Fruit fly (Drosophila melanogaster) whole organism, embryonic: Measurements from ENCODE around the gene Duox.

Source experiments
- Asciz ChIP-seq: fragments of 200-800 bp; sonication (Bioruptor generic); optimal IDR thresholded peaks from 2 replicates; lab custom pipeline; 2017; ENCODE audit warnings: missing biosample characterization, mild to moderate bottlenecking, missing genetic modification characterization, missing genetic modification reagents
- BtbVII ChIP-seq: fragments of 200-800 bp; sonication (Bioruptor generic); optimal IDR thresholded peaks from 3 replicates; lab custom pipeline; 2017; ENCODE audit warnings: missing biosample characterization, mild to moderate bottlenecking, missing genetic modification characterization
- CG10462 ChIP-seq: fragments of 200-800 bp; sonication (Bioruptor generic); optimal IDR thresholded peaks from 2 replicates; lab custom pipeline; 2016; ENCODE audit warnings: missing biosample characterization, missing genetic modification characterization
- CG10565 ChIP-seq: fragments of 200-800 bp; sonication (Bioruptor generic); optimal IDR thresholded peaks from 3 replicates; lab custom pipeline; 2016; ENCODE audit warnings: missing biosample characterization, mild to moderate bottlenecking, missing genetic modification characterization
- CG13296 ChIP-seq: fragments of 200-800 bp; sonication (Bioruptor generic); optimal IDR thresholded peaks from 3 replicates; lab custom pipeline; 2018; ENCODE audit warnings: missing biosample characterization, mild to moderate bottlenecking, missing genetic modification characterization
- CG13775 ChIP-seq: fragments of 200-800 bp; sonication (Bioruptor generic); optimal IDR thresholded peaks from 3 replicates; lab custom pipeline; 2017; ENCODE audit warnings: missing biosample characterization, mild to moderate bottlenecking, missing genetic modification characterization
- CG13894 ChIP-seq: fragments of 200-800 bp; sonication (Bioruptor generic); optimal IDR thresholded peaks from 3 replicates; lab custom pipeline; 2018; ENCODE audit warnings: missing biosample characterization, mild to moderate bottlenecking, missing genetic modification characterization, moderate library complexity
- CG14710 ChIP-seq: fragments of 200-800 bp; sonication (Bioruptor generic); optimal IDR thresholded peaks from 3 replicates; lab custom pipeline; 2019; ENCODE audit warnings: missing biosample characterization, mild to moderate bottlenecking, missing genetic modification characterization, moderate library complexity
- CG1602 ChIP-seq: fragments of 200-800 bp; sonication (Bioruptor generic); optimal IDR thresholded peaks from 3 replicates; lab custom pipeline; 2016; ENCODE audit warnings: missing biosample characterization, missing genetic modification characterization
- CG16815 ChIP-seq: fragments of 200-800 bp; sonication (Bioruptor generic); optimal IDR thresholded peaks from 3 replicates; lab custom pipeline; 2017; ENCODE audit warnings: missing biosample characterization, mild to moderate bottlenecking, missing genetic modification characterization
- CG17385 ChIP-seq: fragments of 200-800 bp; sonication (Bioruptor generic); optimal IDR thresholded peaks from 3 replicates; lab custom pipeline; 2018; ENCODE audit warnings: missing biosample characterization, mild to moderate bottlenecking, missing genetic modification characterization
- CG2120 ChIP-seq: fragments of 200-800 bp; sonication (Bioruptor generic); optimal IDR thresholded peaks from 3 replicates; lab custom pipeline; 2016; ENCODE audit warnings: missing biosample characterization, missing genetic modification characterization
- CG2129 ChIP-seq: fragments of 200-800 bp; sonication (Bioruptor generic); IDR thresholded peaks from 2 replicates; pipeline ENCODE4 v1.3.6; 2022; ENCODE audit warnings: missing biosample characterization, missing genetic modification characterization; ENCODE audit not compliant: partially characterized antibody
- CG2875 ChIP-seq: fragments of 200-800 bp; sonication (Bioruptor generic); optimal IDR thresholded peaks from 2 replicates; lab custom pipeline; 2017; ENCODE audit warnings: missing biosample characterization, mild to moderate bottlenecking, missing genetic modification characterization, missing genetic modification reagents
- CG30431 ChIP-seq: fragments of 200-800 bp; sonication (Bioruptor generic); optimal IDR thresholded peaks from 2 replicates; lab custom pipeline; 2017; ENCODE audit warnings: missing biosample characterization, missing genetic modification characterization
- CG32767 ChIP-seq: fragments of 200-800 bp; sonication (Bioruptor generic); IDR thresholded peaks from 2 replicates; pipeline ENCODE4 v1.3.6; 2022; ENCODE audit warnings: missing biosample characterization, missing genetic modification characterization
- CG34224 ChIP-seq: fragments of 200-800 bp; sonication (Bioruptor generic); IDR thresholded peaks from 3 replicates; pipeline ENCODE4 v1.3.6; 2022; ENCODE audit warnings: missing biosample characterization, missing genetic modification characterization; ENCODE audit not compliant: partially characterized antibody
- CG4424 ChIP-seq: fragments of 200-800 bp; sonication (Bioruptor generic); optimal IDR thresholded peaks from 3 replicates; lab custom pipeline; 2016; ENCODE audit warnings: missing biosample characterization, missing genetic modification characterization
- CG4617 ChIP-seq: fragments of 200-800 bp; sonication (Bioruptor generic); optimal IDR thresholded peaks from 3 replicates; lab custom pipeline; 2016; ENCODE audit warnings: missing biosample characterization, missing genetic modification characterization, borderline replicate concordance
- CG6813 ChIP-seq: fragments of 200-800 bp; sonication (Bioruptor generic); optimal IDR thresholded peaks from 2 replicates; lab custom pipeline; 2017; ENCODE audit warnings: missing biosample characterization, missing genetic modification characterization, mild to moderate bottlenecking, moderate library complexity, missing genetic modification reagents
- CG7928 ChIP-seq: fragments of 200-800 bp; sonication (Bioruptor generic); optimal IDR thresholded peaks from 2 replicates; lab custom pipeline; 2017; ENCODE audit warnings: missing biosample characterization, mild to moderate bottlenecking, missing genetic modification characterization
- CG8765 ChIP-seq: fragments of 200-800 bp; sonication (Bioruptor generic); IDR thresholded peaks from 2 replicates; pipeline ENCODE4 v1.3.6; 2022; ENCODE audit warnings: missing biosample characterization, missing genetic modification characterization
- D ChIP-seq, 2 experiments: fragments of 200-800 bp in 1 of 2; fragments of >200 bp in 1 of 2; sonication (Bioruptor generic) in 1 of 2; optimal IDR thresholded peaks; 2 replicates in 1 of 2; 3 replicates in 1 of 2; lab custom pipeline; 2017; ENCODE audit warnings: mild to moderate bottlenecking in 1 of 2, missing biosample characterization in 1 of 2, missing genetic modification characterization in 1 of 2, missing genetic modification reagents in 1 of 2
- Deaf1 ChIP-seq: fragments of 200-800 bp; optimal IDR thresholded peaks from 3 replicates; lab custom pipeline; 2019; ENCODE audit warnings: missing biosample characterization, mild to moderate bottlenecking, missing genetic modification characterization, moderate library complexity
- Doc3 ChIP-seq: fragments of 200-800 bp; sonication (Bioruptor generic); IDR thresholded peaks from 3 replicates; pipeline ENCODE4 v1.3.6; 2022; ENCODE audit warnings: missing biosample characterization, missing genetic modification characterization; ENCODE audit not compliant: partially characterized antibody
- Hmr ChIP-seq: fragments of 200-800 bp; sonication (Bioruptor generic); optimal IDR thresholded peaks from 3 replicates; lab custom pipeline; 2017; ENCODE audit warnings: mild to moderate bottlenecking, missing biosample characterization, missing genetic modification reagents, missing genetic modification characterization
- Poxn ChIP-seq: fragments of 200-800 bp; sonication (Bioruptor generic); IDR thresholded peaks from 2 replicates; pipeline ENCODE4 v1.3.6; 2022; ENCODE audit warnings: missing biosample characterization, missing genetic modification characterization
- Side ChIP-seq: fragments of 200-800 bp; sonication (Bioruptor generic); optimal IDR thresholded peaks from 2 replicates; lab custom pipeline; 2016; ENCODE audit warnings: missing biosample characterization, missing genetic modification characterization
- ap ChIP-seq: fragments of 200-800 bp; sonication (Bioruptor generic); IDR thresholded peaks from 2 replicates; pipeline ENCODE4 v1.3.6; 2022; ENCODE audit warnings: missing biosample characterization, missing genetic modification characterization
- ase ChIP-seq: fragments of 200-800 bp; sonication (Bioruptor generic); IDR thresholded peaks from 3 replicates; pipeline ENCODE4 v1.3.6; 2022; ENCODE audit warnings: missing biosample characterization, missing genetic modification characterization
- bcd ChIP-seq: fragments of 200-800 bp; sonication (Bioruptor generic); optimal IDR thresholded peaks from 2 replicates; lab custom pipeline; 2017; ENCODE audit warnings: missing biosample characterization, mild to moderate bottlenecking, missing genetic modification characterization
- bsh ChIP-seq, 2 experiments: fragments of 200-800 bp; sonication (Bioruptor generic); optimal IDR thresholded peaks; 2 replicates each; lab custom pipeline; 2017 to 2018; ENCODE audit warnings: mild to moderate bottlenecking in 2 of 2, missing biosample characterization in 2 of 2, missing genetic modification characterization in 2 of 2, moderate library complexity in 1 of 2
- chinmo ChIP-seq: fragments of 200-800 bp; sonication (Bioruptor generic); IDR thresholded peaks from 4 replicates; pipeline ENCODE4 v1.3.6; 2022; ENCODE audit warnings: missing biosample characterization, missing genetic modification characterization; ENCODE audit not compliant: partially characterized antibody
- ci ChIP-seq: fragments of 200-800 bp; sonication (Bioruptor generic); IDR thresholded peaks from 3 replicates; pipeline ENCODE4 v1.3.6; 2022; ENCODE audit warnings: missing biosample characterization, missing genetic modification characterization
- dmrt11E ChIP-seq: fragments of 200-800 bp; sonication (Bioruptor generic); optimal IDR thresholded peaks from 3 replicates; lab custom pipeline; 2018; ENCODE audit warnings: missing biosample characterization, mild to moderate bottlenecking, missing genetic modification characterization, moderate library complexity
- ems ChIP-seq: fragments of 200-800 bp; sonication (Bioruptor generic); optimal IDR thresholded peaks from 3 replicates; lab custom pipeline; 2016; ENCODE audit warnings: missing biosample characterization, missing genetic modification characterization
- grn ChIP-seq: fragments of 200-800 bp; sonication (Bioruptor generic); optimal IDR thresholded peaks from 3 replicates; lab custom pipeline; 2017; ENCODE audit warnings: missing biosample characterization, missing genetic modification characterization
- pum ChIP-seq: fragments of 200-800 bp; sonication (Bioruptor generic); optimal IDR thresholded peaks from 2 replicates; lab custom pipeline; 2016; ENCODE audit warnings: missing biosample characterization, missing genetic modification characterization
- repo ChIP-seq: fragments of 200-800 bp; sonication (Bioruptor generic); optimal IDR thresholded peaks from 2 replicates; lab custom pipeline; 2016; ENCODE audit warnings: missing biosample characterization, missing genetic modification characterization
- sd ChIP-seq: fragments of 200-800 bp; sonication (Bioruptor generic); optimal IDR thresholded peaks from 3 replicates; lab custom pipeline; 2018; ENCODE audit warnings: missing biosample characterization, mild to moderate bottlenecking, missing genetic modification characterization, moderate library complexity
- sisA ChIP-seq: fragments of 200-800 bp; sonication (Bioruptor generic); IDR thresholded peaks from 2 replicates; pipeline ENCODE4 v1.3.6; 2022; ENCODE audit warnings: missing biosample characterization, missing genetic modification characterization
- slp2 ChIP-seq: fragments of 200-800 bp; sonication (Bioruptor generic); optimal IDR thresholded peaks from 2 replicates; lab custom pipeline; 2016; ENCODE audit warnings: missing biosample characterization, missing genetic modification characterization
- twi ChIP-seq: fragments of 200-800 bp; optimal IDR thresholded peaks from 2 replicates; lab custom pipeline; 2019; ENCODE audit warnings: missing biosample characterization, mild to moderate bottlenecking, missing genetic modification characterization, moderate library complexity
- unc-4 ChIP-seq: fragments of 200-800 bp; sonication (Bioruptor generic); IDR thresholded peaks from 2 replicates; pipeline ENCODE4 v1.3.6; 2022; ENCODE audit warnings: missing biosample characterization, missing genetic modification characterization; ENCODE audit not compliant: partially characterized antibody
- usp ChIP-seq: fragments of >200 bp; optimal IDR thresholded peaks from 2 replicates; lab custom pipeline; 2017; ENCODE audit warnings: missing biosample characterization, missing genetic modification characterization
- zen ChIP-seq: fragments of 200-800 bp; sonication (Bioruptor generic); optimal IDR thresholded peaks from 3 replicates; lab custom pipeline; 2018; ENCODE audit warnings: missing biosample characterization, mild to moderate bottlenecking, missing genetic modification characterization, moderate library complexity

Gene Duox

DNA sequence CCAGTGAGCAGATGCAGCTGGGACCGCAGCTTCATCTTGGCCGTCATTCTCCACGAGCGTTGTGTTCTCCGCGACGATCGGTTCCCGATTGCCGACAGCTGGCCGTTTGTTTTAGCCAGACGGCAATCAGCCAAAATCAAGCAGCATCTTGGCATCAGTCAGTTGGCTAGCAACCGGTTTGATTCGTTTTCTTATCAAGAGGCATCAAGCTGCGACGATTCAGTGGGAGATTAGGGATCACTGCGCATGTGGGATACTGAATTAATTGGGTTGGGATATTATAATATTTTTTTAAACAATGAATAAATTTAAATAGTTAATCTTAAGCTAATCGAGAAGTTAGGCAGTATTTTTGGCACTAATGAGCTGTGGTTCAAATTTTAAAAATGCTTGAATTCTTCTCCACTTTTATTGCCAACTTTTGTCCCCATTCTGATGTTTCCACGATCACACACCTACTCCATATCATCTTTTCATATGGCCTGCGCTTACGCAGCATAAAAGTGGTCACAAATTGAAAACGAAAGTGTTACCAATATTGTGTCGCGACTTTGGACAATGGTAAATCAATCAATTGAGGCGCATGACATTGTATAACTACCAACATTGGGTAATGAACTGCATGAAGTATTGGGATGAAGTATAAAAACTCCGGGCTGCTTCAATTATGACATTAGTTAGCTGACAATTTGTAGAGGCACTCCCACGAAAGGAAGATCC is 7.9 kb upstream of the Duox start, which contains the start of the genes CG3119 and Cpr23B (continued):
- TF ChIP-seq bsh (GFP tag; optimal IDR thresholded peaks at IDR 0.05; lab: Kevin White, UChicago) (no peak), CG32767 (GFP tag; lab: Robert Waterston, UW) (no peak), CG7928 (GFP tag; lab: Kevin White, UChicago) (no peak), CG10462 (no peak), Side (GFP tag; lab: Kevin White, UChicago) (no peak), CG13894 (tag; lab: Kevin White, UChicago) (peak; percentile 12), usp (GFP tag; lab: Kevin White, UChicago) (no peak), CG17385 (GFP tag; lab: Kevin White, UChicago) (no peak), zen (tag; lab: Kevin White, UChicago) (no peak), CG2875 (GFP tag; lab: Kevin White, UChicago) (no peak), CG13775 (GFP tag; lab: Kevin White, UChicago) (no peak), D (optimal IDR thresholded peaks at IDR 0.05; lab: Kevin White, UChicago) (no peak), D (GFP tag; optimal IDR thresholded peaks at IDR 0.05; lab: Kevin White, UChicago) (no peak), Deaf1 (tag; lab: Kevin White, UChicago) (peak; percentile 44), CG1602 (GFP tag; lab: Kevin White, UChicago) (no peak), CG2129 (GFP tag; lab: Robert Waterston, UW) (no peak), CG34224 (GFP tag; lab: Robert Waterston, UW) (no peak), sisA (GFP tag; lab: Robert Waterston, UW) (no peak), sd (tag; lab: Kevin White, UChicago) (no peak), grn (GFP tag; lab: Kevin White, UChicago) (peak; percentile 85), CG2120 (GFP tag; lab: Kevin White, UChicago) (no peak), Hmr (GFP tag; lab: Kevin White, UChicago) (no peak)

- TF ChIP-seq CG14710 (tag; lab: Kevin White, UChicago) = peak; percentile 94
- TF ChIP-seq ase (GFP tag; lab: Robert Waterston, UW) = peak; percentile 64; the same call in 1 of the 3 replicates
- peak; percentile 94 for TF ChIP-seq dmrt11E (tag; lab: Kevin White, UChicago)
- TF ChIP-seq CG30431 = peak; percentile 77
- peak; percentile 65 for TF ChIP-seq CG10462
- TF ChIP-seq CG8765 (GFP tag; lab: Robert Waterston, UW) = 0 out of 2 replicates have a peak, but pooled peaks have one; percentile 10
- peak; percentile 86 for TF ChIP-seq CG6813 (GFP tag; lab: Kevin White, UChicago)
- peak; percentile 29 for TF ChIP-seq slp2 (GFP tag; lab: Kevin White, UChicago)
- TF ChIP-seq Doc3 (GFP tag; lab: Robert Waterston, UW) = no peak
- peak; percentile 86 for TF ChIP-seq twi (tag; lab: Kevin White, UChicago)
- no peak for TF ChIP-seq unc-4 (GFP tag; lab: Robert Waterston, UW)
- TF ChIP-seq ap (GFP tag; lab: Robert Waterston, UW) = peak; percentile 51; the same call in 1 of the 2 replicates
- TF ChIP-seq BtbVII = peak; percentile 88
- peak; percentile 90 for TF ChIP-seq bcd (GFP tag; lab: Kevin White, UChicago)
- TF ChIP-seq repo (GFP tag; lab: Kevin White, UChicago) = peak; percentile 22
- TF ChIP-seq CG4617 (GFP tag; lab: Kevin White, UChicago) = peak; percentile 25
- peak; percentile 39 for TF ChIP-seq CG10565 (GFP tag; lab: Kevin White, UChicago)
- peak; percentile 60 for TF ChIP-seq pum (GFP tag; lab: Kevin White, UChicago)
- no peak for TF ChIP-seq chinmo (GFP tag; lab: Robert Waterston, UW)
- peak; percentile 91 for TF ChIP-seq CG4424 (GFP tag; lab: Kevin White, UChicago)
- TF ChIP-seq ems (GFP tag; lab: Kevin White, UChicago) = peak; percentile 77
- TF ChIP-seq Poxn = peak; percentile 5; the same call in 1 of the 2 replicates
- peak; percentile 93 for TF ChIP-seq Asciz (GFP tag; lab: Kevin White, UChicago)
- TF ChIP-seq CG13296 (GFP tag; lab: Kevin White, UChicago) = peak; percentile 88
- peak; percentile 85 for TF ChIP-seq CG16815 (GFP tag; lab: Kevin White, UChicago)
- peak; percentile 68 for TF ChIP-seq CG7928 (GFP tag; lab: Kevin White, UChicago)
- TF ChIP-seq ci (GFP tag; lab: Robert Waterston, UW) = peak; percentile 76
- no peak for TF ChIP-seq grn (GFP tag; lab: Kevin White, UChicago)
Observed at dm6 chr2L:2830341-2830800, 323 bp upstream of the Duox start.
